Fruit fly (Drosophila melanogaster) whole organism, embryonic: ENCODE data around the gene tra.

Source experiments
- CG10366 ChIP-seq: fragments of 200-800 bp; sonication (Bioruptor generic); IDR thresholded peaks from 2 replicates; pipeline ENCODE4 v1.3.6; 2022; ENCODE audit warnings: missing biosample characterization, missing genetic modification characterization
- CG11456 ChIP-seq: fragments of 200-800 bp; sonication (Bioruptor generic); IDR thresholded peaks from 3 replicates; pipeline ENCODE4 v1.3.6; 2022; ENCODE audit warnings: missing biosample characterization, missing genetic modification characterization
- CG11696 ChIP-seq: fragments of 200-800 bp; sonication (Bioruptor generic); IDR thresholded peaks from 2 replicates; pipeline ENCODE4 v1.3.6; 2022; ENCODE audit warnings: missing biosample characterization, missing genetic modification characterization
- CG12219 ChIP-seq: fragments of 200-800 bp; sonication (Bioruptor generic); optimal IDR thresholded peaks from 3 replicates; lab custom pipeline; 2018; ENCODE audit warnings: missing biosample characterization, mild to moderate bottlenecking, missing genetic modification characterization
- CG13894 ChIP-seq: fragments of 200-800 bp; sonication (Bioruptor generic); optimal IDR thresholded peaks from 3 replicates; lab custom pipeline; 2018; ENCODE audit warnings: missing biosample characterization, mild to moderate bottlenecking, missing genetic modification characterization, moderate library complexity
- CG14860 ChIP-seq: fragments of 200-800 bp; sonication (Bioruptor generic); IDR thresholded peaks from 3 replicates; pipeline ENCODE4 v1.3.6; 2022; ENCODE audit warnings: missing biosample characterization, missing genetic modification characterization; ENCODE audit not compliant: partially characterized antibody
- CG1792 ChIP-seq: fragments of 200-800 bp; sonication (Bioruptor generic); optimal IDR thresholded peaks from 2 replicates; lab custom pipeline; 2016; ENCODE audit warnings: missing biosample characterization, missing genetic modification characterization
- CG18599 ChIP-seq: fragments of 200-800 bp; sonication (Bioruptor generic); optimal IDR thresholded peaks from 3 replicates; lab custom pipeline; 2017; ENCODE audit warnings: missing biosample characterization, missing genetic modification characterization, mild to moderate bottlenecking, moderate library complexity, missing genetic modification reagents
- CG32767 ChIP-seq: fragments of 200-800 bp; sonication (Bioruptor generic); IDR thresholded peaks from 2 replicates; pipeline ENCODE4 v1.3.6; 2022; ENCODE audit warnings: missing biosample characterization, missing genetic modification characterization
- CG33557 ChIP-seq: fragments of 200-800 bp; sonication (Bioruptor generic); optimal IDR thresholded peaks from 2 replicates; lab custom pipeline; 2019; ENCODE audit warnings: missing biosample characterization, mild to moderate bottlenecking, missing genetic modification characterization, moderate library complexity
- CG34376 ChIP-seq: fragments of 200-800 bp; sonication (Bioruptor generic); optimal IDR thresholded peaks from 2 replicates; lab custom pipeline; 2018; ENCODE audit warnings: missing biosample characterization, mild to moderate bottlenecking, missing genetic modification characterization
- CG4707 ChIP-seq: fragments of 200-800 bp; sonication (Bioruptor generic); optimal IDR thresholded peaks from 2 replicates; lab custom pipeline; 2018; ENCODE audit warnings: missing biosample characterization, mild to moderate bottlenecking, missing genetic modification characterization, moderate library complexity
- CG5953 ChIP-seq: fragments of 200-800 bp; sonication (Bioruptor generic); IDR thresholded peaks from 2 replicates; pipeline ENCODE4 v1.3.6; 2022; ENCODE audit warnings: missing biosample characterization, missing genetic modification characterization
- CG6272 ChIP-seq: fragments of 200-800 bp; sonication (Bioruptor generic); IDR thresholded peaks from 2 replicates; pipeline ENCODE4 v1.3.6; 2022; ENCODE audit warnings: missing biosample characterization, missing genetic modification characterization
- CG7745 ChIP-seq: fragments of 200-800 bp; sonication (Bioruptor generic); optimal IDR thresholded peaks from 2 replicates; lab custom pipeline; 2018; ENCODE audit warnings: missing biosample characterization, mild to moderate bottlenecking, missing genetic modification characterization, moderate library complexity
- CG7987 ChIP-seq: fragments of 200-800 bp; sonication (Bioruptor generic); optimal IDR thresholded peaks from 2 replicates; lab custom pipeline; 2018; ENCODE audit warnings: missing biosample characterization, mild to moderate bottlenecking, missing genetic modification characterization, moderate library complexity
- CG8478 ChIP-seq: fragments of >200 bp; optimal IDR thresholded peaks from 2 replicates; lab custom pipeline; 2018
- CG9876 ChIP-seq: fragments of 200-800 bp; sonication (Bioruptor generic); optimal IDR thresholded peaks from 2 replicates; lab custom pipeline; 2016; ENCODE audit warnings: missing biosample characterization, missing genetic modification characterization
- CrebB ChIP-seq: fragments of 200-800 bp; sonication (Bioruptor generic); optimal IDR thresholded peaks from 3 replicates; lab custom pipeline; 2018; ENCODE audit warnings: missing biosample characterization, mild to moderate bottlenecking, missing genetic modification characterization
- Doc3 ChIP-seq: fragments of 200-800 bp; sonication (Bioruptor generic); IDR thresholded peaks from 3 replicates; pipeline ENCODE4 v1.3.6; 2022; ENCODE audit warnings: missing biosample characterization, missing genetic modification characterization; ENCODE audit not compliant: partially characterized antibody
- Fer3 ChIP-seq: fragments of 200-800 bp; sonication (Bioruptor generic); optimal IDR thresholded peaks from 2 replicates; lab custom pipeline; 2018; ENCODE audit warnings: missing biosample characterization, mild to moderate bottlenecking, missing genetic modification characterization, moderate library complexity
- HLH54F ChIP-seq: fragments of 200-800 bp; sonication (Bioruptor generic); optimal IDR thresholded peaks from 3 replicates; lab custom pipeline; 2016; ENCODE audit warnings: missing biosample characterization, missing genetic modification characterization
- HmgD ChIP-seq: fragments of 200-800 bp; sonication (Bioruptor generic); optimal IDR thresholded peaks from 3 replicates; lab custom pipeline; 2016; ENCODE audit warnings: missing biosample characterization, missing genetic modification characterization
- Hr3 ChIP-seq: fragments of 200-800 bp; sonication (Bioruptor generic); optimal IDR thresholded peaks from 3 replicates; lab custom pipeline; 2016; ENCODE audit warnings: missing biosample characterization, missing genetic modification characterization
- MBD-R2 ChIP-seq: fragments of 200-800 bp; sonication (Bioruptor generic); IDR thresholded peaks from 2 replicates; pipeline ENCODE4 v1.3.6; 2022; ENCODE audit warnings: missing biosample characterization, missing genetic modification characterization
- Max ChIP-seq: fragments of 200-800 bp; sonication (Bioruptor generic); optimal IDR thresholded peaks from 2 replicates; lab custom pipeline; 2016; ENCODE audit warnings: missing biosample characterization, mild to moderate bottlenecking, missing genetic modification characterization
- Nf-YA ChIP-seq: fragments of 200-800 bp; sonication (Bioruptor generic); IDR thresholded peaks from 2 replicates; pipeline ENCODE4 v1.3.6; 2022; ENCODE audit warnings: missing biosample characterization, missing genetic modification characterization
- Optix ChIP-seq: fragments of 200-800 bp; sonication (Bioruptor generic); IDR thresholded peaks from 3 replicates; pipeline ENCODE4 v1.3.6; 2022; ENCODE audit warnings: missing biosample characterization, missing genetic modification characterization
- Pdp1 ChIP-seq, 2 experiments: fragments of 200-800 bp; sonication (Bioruptor generic); optimal IDR thresholded peaks; 3 replicates each; lab custom pipeline; 2016; ENCODE audit warnings: missing biosample characterization in 2 of 2, missing genetic modification characterization in 2 of 2, mild to moderate bottlenecking in 1 of 2, moderate library complexity in 1 of 2
- Side ChIP-seq: fragments of 200-800 bp; sonication (Bioruptor generic); optimal IDR thresholded peaks from 2 replicates; lab custom pipeline; 2016; ENCODE audit warnings: missing biosample characterization, missing genetic modification characterization
- Six4 ChIP-seq: fragments of 200-800 bp; sonication (Bioruptor generic); optimal IDR thresholded peaks from 2 replicates; lab custom pipeline; 2016; ENCODE audit warnings: missing biosample characterization, missing genetic modification characterization
- ara ChIP-seq: fragments of 200-800 bp; sonication (Bioruptor generic); IDR thresholded peaks from 2 replicates; pipeline ENCODE4 v1.3.6; 2022; ENCODE audit warnings: missing biosample characterization, missing genetic modification characterization
- ase ChIP-seq: fragments of 200-800 bp; sonication (Bioruptor generic); IDR thresholded peaks from 3 replicates; pipeline ENCODE4 v1.3.6; 2022; ENCODE audit warnings: missing biosample characterization, missing genetic modification characterization
- az2 ChIP-seq: fragments of 200-800 bp; sonication (Bioruptor generic); optimal IDR thresholded peaks from 3 replicates; lab custom pipeline; 2016; ENCODE audit warnings: missing biosample characterization, missing genetic modification characterization
- da ChIP-seq: fragments of 200-800 bp; sonication (Bioruptor generic); optimal IDR thresholded peaks from 2 replicates; lab custom pipeline; 2016; ENCODE audit warnings: missing biosample characterization, missing genetic modification characterization
- emc ChIP-seq: fragments of 200-800 bp; sonication (Bioruptor generic); optimal IDR thresholded peaks from 2 replicates; lab custom pipeline; 2016; ENCODE audit warnings: missing biosample characterization, missing genetic modification characterization
- fd3F ChIP-seq: fragments of 200-800 bp; sonication (Bioruptor generic); optimal IDR thresholded peaks from 2 replicates; lab custom pipeline; 2018; ENCODE audit warnings: missing biosample characterization, mild to moderate bottlenecking, missing genetic modification characterization, moderate library complexity
- gro ChIP-seq: fragments of 200-800 bp; sonication (Bioruptor generic); optimal IDR thresholded peaks from 2 replicates; lab custom pipeline; 2016; ENCODE audit warnings: missing biosample characterization, missing genetic modification characterization
- gt ChIP-seq: fragments of 200-800 bp; sonication (Bioruptor generic); IDR thresholded peaks from 2 replicates; pipeline ENCODE4 v1.3.6; 2022; ENCODE audit warnings: missing biosample characterization, missing genetic modification characterization
- lab ChIP-seq: fragments of 200-800 bp; sonication (Bioruptor generic); optimal IDR thresholded peaks from 3 replicates; lab custom pipeline; 2017; ENCODE audit warnings: missing biosample characterization, missing genetic modification characterization, mild to moderate bottlenecking, moderate library complexity, missing genetic modification reagents
- nom ChIP-seq: fragments of 200-800 bp; sonication (Bioruptor generic); optimal IDR thresholded peaks from 2 replicates; lab custom pipeline; 2017; ENCODE audit warnings: missing biosample characterization, missing genetic modification characterization, mild to moderate bottlenecking, moderate library complexity, missing genetic modification reagents
- pan ChIP-seq, 4 experiments: fragments of >200 bp in 3 of 4; fragments of 200-800 bp in 1 of 4; sonication (Bioruptor generic) in 1 of 4; optimal IDR thresholded peaks in 3 of 4; IDR thresholded peaks in 1 of 4; 2 replicates each; pipeline versions ENCODE4 v1.3.6 to Lab custom; 2017 to 2022; ENCODE audit warnings: missing biosample characterization in 2 of 4, missing genetic modification characterization in 2 of 4, mixed read lengths in 1 of 4
- pfk ChIP-seq: fragments of 200-800 bp; sonication (Bioruptor generic); optimal IDR thresholded peaks from 2 replicates; lab custom pipeline; 2018; ENCODE audit warnings: missing biosample characterization, mild to moderate bottlenecking, missing genetic modification characterization, moderate library complexity
- sc ChIP-seq, 3 experiments: fragments of >200 bp in 2 of 3; fragments of 200-800 bp in 1 of 3; sonication (Bioruptor generic) in 1 of 3; optimal IDR thresholded peaks; 2 replicates in 2 of 3; 3 replicates in 1 of 3; lab custom pipeline; 2017; ENCODE audit warnings: mild to moderate bottlenecking in 1 of 3, missing biosample characterization in 1 of 3, missing genetic modification characterization in 1 of 3, missing genetic modification reagents in 1 of 3
- schlank ChIP-seq: fragments of 200-800 bp; sonication (Bioruptor generic); optimal IDR thresholded peaks from 2 replicates; lab custom pipeline; 2018; ENCODE audit warnings: missing biosample characterization, mild to moderate bottlenecking, missing genetic modification characterization
- scrt ChIP-seq: fragments of 200-800 bp; sonication (Bioruptor generic); optimal IDR thresholded peaks from 2 replicates; lab custom pipeline; 2018; ENCODE audit warnings: missing biosample characterization, mild to moderate bottlenecking, missing genetic modification characterization, moderate library complexity
- sima ChIP-seq: fragments of 200-800 bp; sonication (Bioruptor generic); optimal IDR thresholded peaks from 2 replicates; lab custom pipeline; 2016; ENCODE audit warnings: missing biosample characterization, missing genetic modification characterization
- sr ChIP-seq: fragments of 200-800 bp; sonication (Bioruptor generic); IDR thresholded peaks from 3 replicates; pipeline ENCODE4 v1.3.6; 2022; ENCODE audit warnings: missing biosample characterization, missing genetic modification characterization
- tap ChIP-seq: fragments of 200-800 bp; optimal IDR thresholded peaks from 3 replicates; lab custom pipeline; 2019; ENCODE audit warnings: missing biosample characterization, mild to moderate bottlenecking, missing genetic modification characterization, moderate library complexity
- zen ChIP-seq: fragments of 200-800 bp; sonication (Bioruptor generic); optimal IDR thresholded peaks from 3 replicates; lab custom pipeline; 2018; ENCODE audit warnings: missing biosample characterization, mild to moderate bottlenecking, missing genetic modification characterization, moderate library complexity

tra gene

DNA sequence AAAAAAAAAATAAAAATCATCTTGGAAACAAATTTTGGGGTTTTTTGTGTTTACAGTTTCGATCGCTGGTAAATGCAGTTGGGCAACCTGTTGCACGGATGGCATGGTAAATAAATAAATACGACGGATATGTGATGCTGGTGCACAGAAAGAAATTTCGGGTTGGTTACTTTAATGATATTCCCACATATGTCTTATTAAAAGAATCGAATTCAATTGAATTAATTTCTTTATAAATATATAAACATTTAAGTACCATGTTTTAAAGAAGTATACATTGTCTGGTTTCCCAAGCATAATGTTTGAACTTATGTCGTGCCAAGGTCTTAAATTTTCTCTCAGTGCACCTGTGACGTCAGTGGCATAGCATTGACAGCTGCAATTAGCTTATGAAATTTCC is 23.4 kb downstream of the tra start (continued):
- no peak for TF ChIP-seq da (GFP tag; lab: Kevin White, UChicago)
- TF ChIP-seq sima (GFP tag; lab: Kevin White, UChicago): no peak
- peak; percentile 35 for TF ChIP-seq CG18599 (GFP tag; lab: Kevin White, UChicago)
- TF ChIP-seq fd3F (GFP tag; lab: Kevin White, UChicago): no peak
- no peak for TF ChIP-seq CG34376 (GFP tag; lab: Kevin White, UChicago)
- no peak for TF ChIP-seq schlank (tag; lab: Kevin White, UChicago)
- no peak for TF ChIP-seq CG7745 (tag; lab: Kevin White, UChicago)
- no peak for TF ChIP-seq CG13894
- TF ChIP-seq zen (tag; lab: Kevin White, UChicago): peak; percentile 57
- TF ChIP-seq CG10366: peak; percentile 33; the same call in 1 of the 2 replicates
- peak; percentile 43 for TF ChIP-seq Hr3 (GFP tag; lab: Kevin White, UChicago)
- no peak for TF ChIP-seq MBD-R2 (GFP tag; lab: Robert Waterston, UW)
- TF ChIP-seq CG12219 (GFP tag; lab: Kevin White, UChicago): peak; percentile 65
- TF ChIP-seq nom (GFP tag; lab: Kevin White, UChicago): no peak
- no peak for TF ChIP-seq CG7987
- TF ChIP-seq Six4 (GFP tag; lab: Kevin White, UChicago): peak; percentile 42
- peak; percentile 30 for TF ChIP-seq CG33557 (GFP tag; lab: Kevin White, UChicago)
- TF ChIP-seq gro (GFP tag; lab: Kevin White, UChicago): no peak
- no peak for TF ChIP-seq CG11456
- no peak for TF ChIP-seq ase (GFP tag; lab: Robert Waterston, UW)
- peak; percentile 45 for TF ChIP-seq Fer3
- TF ChIP-seq Max (GFP tag; lab: Kevin White, UChicago): peak; percentile 20
- no peak for TF ChIP-seq emc (GFP tag; lab: Kevin White, UChicago)
- no peak for TF ChIP-seq sc (optimal IDR thresholded peaks at IDR 0.05; lab: Kevin White, UChicago)
- TF ChIP-seq sc (GFP tag; optimal IDR thresholded peaks at IDR 0.05; lab: Kevin White, UChicago): peak; percentile 48
- no peak for TF ChIP-seq CG14860 (GFP tag; lab: Robert Waterston, UW)
- no peak for TF ChIP-seq Optix (GFP tag; lab: Robert Waterston, UW)
- TF ChIP-seq CG6272 (GFP tag; lab: Robert Waterston, UW): no peak
- peak; percentile 52; the same call in 1 of the 2 replicates for TF ChIP-seq CG5953
- TF ChIP-seq pfk (GFP tag; lab: Kevin White, UChicago): no peak
- TF ChIP-seq CG4707: peak; percentile 34
- no peak for TF ChIP-seq HmgD (GFP tag; lab: Kevin White, UChicago)
- no peak for TF ChIP-seq Side (GFP tag; lab: Kevin White, UChicago)
- peak; percentile 57; the same call in 1 of the 2 replicates for TF ChIP-seq ara (GFP tag; lab: Robert Waterston, UW)
- no peak for TF ChIP-seq Doc3 (GFP tag; lab: Robert Waterston, UW)
- no peak for TF ChIP-seq gt (GFP tag; lab: Robert Waterston, UW)
- TF ChIP-seq CG11696: no peak
- no peak for TF ChIP-seq sr
- TF ChIP-seq scrt (GFP tag; lab: Kevin White, UChicago): peak; percentile 49
- TF ChIP-seq az2 (GFP tag; lab: Kevin White, UChicago): peak; percentile 59
- TF ChIP-seq Nf-YA (GFP tag; lab: Robert Waterston, UW): no peak
- TF ChIP-seq CG9876: no peak
- TF ChIP-seq Pdp1 (GFP tag; optimal IDR thresholded peaks at IDR 0.05; lab: Kevin White, UChicago): no peak
- TF ChIP-seq CrebB (tag; lab: Kevin White, UChicago): no peak
- TF ChIP-seq CG32767: 0 out of 2 replicates have a peak, but pooled peaks have one; percentile 8
- TF ChIP-seq CG1792 (GFP tag; lab: Kevin White, UChicago): no peak
- no peak for TF ChIP-seq pan (optimal IDR thresholded peaks at IDR 0.05; lab: Kevin White, UChicago)
- TF ChIP-seq pan (GFP tag; optimal IDR thresholded peaks at IDR 0.05 in 1 of 2, IDR thresholded peaks at IDR 0.05 in 1 of 2): peak in 1 of 2 experiments; percentile 67
- peak; percentile 56 for TF ChIP-seq lab (GFP tag; lab: Kevin White, UChicago)
- TF ChIP-seq CG8478 (lab: Kevin White, UChicago): no peak
- TF ChIP-seq HLH54F (GFP tag; lab: Kevin White, UChicago): no peak
- peak; percentile 80 for TF ChIP-seq tap (tag; lab: Kevin White, UChicago)
